Worm (Caenorhabditis elegans) whole organism, L4/young adult: ENCODE results near the gene hmg-1.2.

Experiments used
- W03F9.2 ChIP-seq: fragments of 150-350 bp; optimal IDR thresholded peaks from 2 replicates; lab custom pipeline; 2014; ENCODE audit warnings: missing biosample characterization, missing genetic modification characterization
- dao-5 ChIP-seq: sonication (generic microtip); optimal IDR thresholded peaks from 2 replicates; lab custom pipeline; 2016; ENCODE audit warnings: missing genotype, missing genetic modification characterization, moderate library complexity, missing compliant biosample characterization
- him-1 ChIP-seq: sonication (generic microtip); optimal IDR thresholded peaks from 2 replicates; lab custom pipeline; 2016; ENCODE audit warnings: missing genotype, missing genetic modification reagents, missing genetic modification characterization, missing compliant biosample characterization

- TF ChIP-seq W03F9.2 (tag; lab: Kevin White, UChicago), result no peak
- TF ChIP-seq dao-5 (tag; lab: Kevin White, UChicago), result no peak
- no peak for TF ChIP-seq him-1 (tag; lab: Kevin White, UChicago)
These were observed 18.2 kb upstream of the hmg-1.2 start, which contains the start of gene srg-4 for ce11 chrIII:6261985-6262384.
